Fruit fly (Drosophila melanogaster) whole organism, embryonic: ENCODE measurements around the gene CG8677.
A peak's percentile ranks its signal among the peaks of the same experiment; 100 is the strongest.

Source experiments
- Aef1 ChIP-seq: fragments of 200-800 bp; sonication (Bioruptor generic); IDR thresholded peaks from 3 replicates; pipeline ENCODE4 v1.3.6; 2022; ENCODE audit warnings: missing biosample characterization, missing genetic modification characterization
- CG10565 ChIP-seq: fragments of 200-800 bp; sonication (Bioruptor generic); optimal IDR thresholded peaks from 3 replicates; lab custom pipeline; 2016; ENCODE audit warnings: missing biosample characterization, mild to moderate bottlenecking, missing genetic modification characterization
- CG10654 ChIP-seq: fragments of 200-800 bp; sonication (Bioruptor generic); optimal IDR thresholded peaks from 2 replicates; lab custom pipeline; 2016; ENCODE audit warnings: missing biosample characterization, missing genetic modification characterization
- CG12299 ChIP-seq: fragments of 200-800 bp; sonication (Bioruptor generic); optimal IDR thresholded peaks from 2 replicates; lab custom pipeline; 2018; ENCODE audit warnings: missing biosample characterization, mild to moderate bottlenecking, missing genetic modification characterization
- CG13775 ChIP-seq: fragments of 200-800 bp; sonication (Bioruptor generic); optimal IDR thresholded peaks from 3 replicates; lab custom pipeline; 2017; ENCODE audit warnings: missing biosample characterization, mild to moderate bottlenecking, missing genetic modification characterization
- CG1602 ChIP-seq: fragments of 200-800 bp; sonication (Bioruptor generic); optimal IDR thresholded peaks from 3 replicates; lab custom pipeline; 2016; ENCODE audit warnings: missing biosample characterization, missing genetic modification characterization
- CG16863 ChIP-seq: fragments of 200-800 bp; sonication (Bioruptor generic); optimal IDR thresholded peaks from 3 replicates; lab custom pipeline; 2016; ENCODE audit warnings: missing biosample characterization, missing genetic modification characterization
- CG17359 ChIP-seq: fragments of 200-800 bp; sonication (Bioruptor generic); optimal IDR thresholded peaks from 3 replicates; lab custom pipeline; 2018; ENCODE audit warnings: missing biosample characterization, mild to moderate bottlenecking, missing genetic modification characterization, moderate library complexity
- CG1832 ChIP-seq: fragments of 200-800 bp; sonication (Bioruptor generic); optimal IDR thresholded peaks from 2 replicates; lab custom pipeline; 2017; ENCODE audit warnings: missing biosample characterization, mild to moderate bottlenecking, missing genetic modification characterization, inconsistent platforms
- CG18476 ChIP-seq: fragments of 200-800 bp; sonication (Bioruptor generic); optimal IDR thresholded peaks from 2 replicates; lab custom pipeline; 2016; ENCODE audit warnings: missing biosample characterization, mild to moderate bottlenecking, missing genetic modification characterization
- CG2199 ChIP-seq: fragments of 200-800 bp; sonication (Bioruptor generic); IDR thresholded peaks from 3 replicates; pipeline ENCODE4 v1.3.6; 2022; ENCODE audit warnings: missing biosample characterization, missing genetic modification characterization
- CG30020 ChIP-seq: fragments of 200-800 bp; optimal IDR thresholded peaks from 2 replicates; lab custom pipeline; 2019; ENCODE audit warnings: missing biosample characterization, mild to moderate bottlenecking, missing genetic modification characterization, moderate library complexity
- CG3163 ChIP-seq: fragments of 200-800 bp; sonication (Bioruptor generic); optimal IDR thresholded peaks from 3 replicates; lab custom pipeline; 2016; ENCODE audit warnings: missing biosample characterization, missing genetic modification characterization
- CG33213 ChIP-seq: fragments of 200-800 bp; sonication (Bioruptor generic); optimal IDR thresholded peaks from 3 replicates; lab custom pipeline; 2016; ENCODE audit warnings: missing biosample characterization, missing genetic modification characterization
- CG3726 ChIP-seq: fragments of 200-800 bp; sonication (Bioruptor generic); IDR thresholded peaks from 3 replicates; pipeline ENCODE4, ENCODE4 v1.3.6; 2022; ENCODE audit warnings: missing biosample characterization, missing genetic modification characterization
- CG4282 ChIP-seq: fragments of 200-800 bp; sonication (Bioruptor generic); optimal IDR thresholded peaks from 2 replicates; lab custom pipeline; 2016; ENCODE audit warnings: missing biosample characterization, missing genetic modification characterization
- CG4328 ChIP-seq: fragments of 200-800 bp; sonication (Bioruptor generic); optimal IDR thresholded peaks from 3 replicates; lab custom pipeline; 2017; ENCODE audit warnings: missing biosample characterization, missing genetic modification reagents, missing genetic modification characterization
- CG6272 ChIP-seq: fragments of 200-800 bp; sonication (Bioruptor generic); IDR thresholded peaks from 2 replicates; pipeline ENCODE4 v1.3.6; 2022; ENCODE audit warnings: missing biosample characterization, missing genetic modification characterization
- CG7372 ChIP-seq: fragments of 200-800 bp; sonication (Bioruptor generic); IDR thresholded peaks from 2 replicates; pipeline ENCODE4 v1.3.6; 2022; ENCODE audit warnings: missing biosample characterization, missing genetic modification characterization
- CG8944 ChIP-seq: fragments of 200-800 bp; sonication (Bioruptor generic); optimal IDR thresholded peaks from 3 replicates; lab custom pipeline; 2016; ENCODE audit warnings: missing biosample characterization, missing genetic modification characterization
- CoRest ChIP-seq: fragments of 200-800 bp; sonication (Bioruptor generic); optimal IDR thresholded peaks from 3 replicates; lab custom pipeline; 2018; ENCODE audit warnings: missing biosample characterization, mild to moderate bottlenecking, missing genetic modification characterization, moderate library complexity
- Dip3 ChIP-seq: fragments of 200-800 bp; sonication (Bioruptor generic); optimal IDR thresholded peaks from 3 replicates; lab custom pipeline; 2016; ENCODE audit warnings: missing biosample characterization, missing genetic modification characterization
- Doc2 ChIP-seq: fragments of 200-800 bp; sonication (Bioruptor generic); IDR thresholded peaks from 2 replicates; pipeline ENCODE4 v1.3.6; 2022; ENCODE audit warnings: missing biosample characterization, missing genetic modification characterization
- ERR ChIP-seq: fragments of 200-800 bp; sonication (Bioruptor generic); optimal IDR thresholded peaks from 2 replicates; lab custom pipeline; 2016; ENCODE audit warnings: missing biosample characterization, missing genetic modification characterization
- Hr51 ChIP-seq, 2 experiments: fragments of 200-800 bp; sonication (Bioruptor generic); optimal IDR thresholded peaks; 2 replicates in 1 of 2; 3 replicates in 1 of 2; lab custom pipeline; 2016 to 2018; ENCODE audit warnings: missing biosample characterization in 2 of 2, missing genetic modification characterization in 2 of 2, mild to moderate bottlenecking in 1 of 2, moderate library complexity in 1 of 2
- Lhr ChIP-seq: fragments of 200-800 bp; sonication (Bioruptor generic); optimal IDR thresholded peaks from 3 replicates; lab custom pipeline; 2017; ENCODE audit warnings: mild to moderate bottlenecking, missing biosample characterization, missing genetic modification reagents, missing genetic modification characterization
- NC2α ChIP-seq: fragments of 200-800 bp; sonication (Bioruptor generic); optimal IDR thresholded peaks from 2 replicates; lab custom pipeline; 2016; ENCODE audit warnings: missing biosample characterization, missing genetic modification characterization
- Opbp ChIP-seq: fragments of 200-800 bp; sonication (Bioruptor generic); IDR thresholded peaks from 3 replicates; pipeline ENCODE4 v1.3.6; 2022; ENCODE audit warnings: missing biosample characterization, missing genetic modification characterization; ENCODE audit not compliant: partially characterized antibody
- Scr ChIP-seq: fragments of 200-800 bp; sonication (Bioruptor generic); IDR thresholded peaks from 2 replicates; pipeline ENCODE4 v1.3.6; 2022; ENCODE audit warnings: missing biosample characterization, missing genetic modification characterization; ENCODE audit not compliant: partially characterized antibody
- TFAM ChIP-seq: fragments of 200-800 bp; sonication (Bioruptor generic); optimal IDR thresholded peaks from 2 replicates; lab custom pipeline; 2017; ENCODE audit warnings: missing biosample characterization, missing genetic modification characterization, inconsistent platforms
- YL-1 ChIP-seq: fragments of 200-800 bp; sonication (Bioruptor generic); optimal IDR thresholded peaks from 3 replicates; lab custom pipeline; 2017; ENCODE audit warnings: missing biosample characterization, mild to moderate bottlenecking, missing genetic modification characterization
- ash1 ChIP-seq: fragments of 200-800 bp; sonication (Bioruptor generic); optimal IDR thresholded peaks from 2 replicates; lab custom pipeline; 2018; ENCODE audit warnings: missing biosample characterization, mild to moderate bottlenecking, missing genetic modification characterization
- bsh ChIP-seq, 2 experiments: fragments of 200-800 bp; sonication (Bioruptor generic); optimal IDR thresholded peaks; 2 replicates each; lab custom pipeline; 2017 to 2018; ENCODE audit warnings: mild to moderate bottlenecking in 2 of 2, missing biosample characterization in 2 of 2, missing genetic modification characterization in 2 of 2, moderate library complexity in 1 of 2
- ci ChIP-seq: fragments of 200-800 bp; sonication (Bioruptor generic); IDR thresholded peaks from 3 replicates; pipeline ENCODE4 v1.3.6; 2022; ENCODE audit warnings: missing biosample characterization, missing genetic modification characterization
- dm ChIP-seq: fragments of 200-800 bp; sonication (Bioruptor generic); optimal IDR thresholded peaks from 3 replicates; lab custom pipeline; 2016; ENCODE audit warnings: missing biosample characterization, missing genetic modification characterization
- pb ChIP-seq: fragments of 200-800 bp; sonication (Bioruptor generic); optimal IDR thresholded peaks from 3 replicates; lab custom pipeline; 2016; ENCODE audit warnings: missing biosample characterization, missing genetic modification characterization
- sd ChIP-seq: fragments of 200-800 bp; sonication (Bioruptor generic); optimal IDR thresholded peaks from 3 replicates; lab custom pipeline; 2018; ENCODE audit warnings: missing biosample characterization, mild to moderate bottlenecking, missing genetic modification characterization, moderate library complexity
- sima ChIP-seq: fragments of 200-800 bp; sonication (Bioruptor generic); optimal IDR thresholded peaks from 2 replicates; lab custom pipeline; 2016; ENCODE audit warnings: missing biosample characterization, missing genetic modification characterization
- slp2 ChIP-seq: fragments of 200-800 bp; sonication (Bioruptor generic); optimal IDR thresholded peaks from 2 replicates; lab custom pipeline; 2016; ENCODE audit warnings: missing biosample characterization, missing genetic modification characterization
- sr ChIP-seq: fragments of 200-800 bp; sonication (Bioruptor generic); IDR thresholded peaks from 3 replicates; pipeline ENCODE4 v1.3.6; 2022; ENCODE audit warnings: missing biosample characterization, missing genetic modification characterization
- stc ChIP-seq: fragments of 200-800 bp; sonication (Bioruptor generic); IDR thresholded peaks from 2 replicates; pipeline ENCODE4 v1.3.6; 2022; ENCODE audit warnings: missing biosample characterization, missing genetic modification characterization
- tin ChIP-seq: fragments of 200-800 bp; sonication (Bioruptor generic); optimal IDR thresholded peaks from 3 replicates; lab custom pipeline; 2016; ENCODE audit warnings: missing biosample characterization, missing genetic modification characterization
- tll ChIP-seq, 2 experiments: fragments of 200-800 bp in 1 of 2; fragments of >200 bp in 1 of 2; sonication (Bioruptor generic) in 1 of 2; optimal IDR thresholded peaks; 2 replicates each; lab custom pipeline; 2017 to 2019; ENCODE audit warnings: missing biosample characterization in 2 of 2, missing genetic modification characterization in 2 of 2, mild to moderate bottlenecking in 1 of 2, moderate library complexity in 1 of 2
- wek ChIP-seq: fragments of 200-800 bp; sonication (Bioruptor generic); optimal IDR thresholded peaks from 3 replicates; lab custom pipeline; 2018; ENCODE audit warnings: missing biosample characterization, mild to moderate bottlenecking, missing genetic modification characterization, moderate library complexity
- zen ChIP-seq: fragments of 200-800 bp; sonication (Bioruptor generic); optimal IDR thresholded peaks from 3 replicates; lab custom pipeline; 2018; ENCODE audit warnings: missing biosample characterization, mild to moderate bottlenecking, missing genetic modification characterization, moderate library complexity
- zen2 ChIP-seq: fragments of 200-800 bp; sonication (Bioruptor generic); IDR thresholded peaks from 3 replicates; pipeline ENCODE4 v1.3.6; 2022; ENCODE audit warnings: missing biosample characterization, missing genetic modification characterization; ENCODE audit not compliant: partially characterized antibody

The CG8677 gene

dm6 chr2L:21221114-21221578 is at the start of gene CG8677 (continued):
- no peak for TF ChIP-seq stc (GFP tag; lab: Robert Waterston, UW)
- TF ChIP-seq CG7372 (GFP tag; lab: Robert Waterston, UW) = no peak
- no peak for TF ChIP-seq Dip3 (GFP tag; lab: Kevin White, UChicago)
- no peak for TF ChIP-seq ERR
- TF ChIP-seq CoRest (tag; lab: Kevin White, UChicago) = no peak
- TF ChIP-seq CG30020 = peak; percentile 11
- TF ChIP-seq zen2 = no peak
- no peak for TF ChIP-seq CG18476 (GFP tag; lab: Kevin White, UChicago)
- TF ChIP-seq ci = no peak
- no peak for TF ChIP-seq CG3726 (GFP tag; lab: Robert Waterston, UW)
- no peak for TF ChIP-seq CG16863 (GFP tag; lab: Kevin White, UChicago)
- no peak for TF ChIP-seq NC2α (GFP tag; lab: Kevin White, UChicago)
- TF ChIP-seq wek = no peak
- no peak for TF ChIP-seq CG8944 (GFP tag; lab: Kevin White, UChicago)
- TF ChIP-seq Opbp (GFP tag; lab: Robert Waterston, UW) = 0 out of 3 replicates have a peak, but pooled peaks have one; percentile 40
- TF ChIP-seq pb = no peak
- TF ChIP-seq dm (GFP tag; lab: Kevin White, UChicago) = no peak
- peak; percentile 81 for TF ChIP-seq CG33213 (GFP tag; lab: Kevin White, UChicago)
- TF ChIP-seq Aef1 = no peak
- no peak for TF ChIP-seq CG13775 (GFP tag; lab: Kevin White, UChicago)
- no peak for TF ChIP-seq tll (GFP tag; optimal IDR thresholded peaks at IDR 0.05; lab: Kevin White, UChicago)
- TF ChIP-seq CG6272 (GFP tag; lab: Robert Waterston, UW) = no peak
- peak; percentile 13 for TF ChIP-seq CG12299 (tag; lab: Kevin White, UChicago)
- no peak for TF ChIP-seq Hr51 (GFP tag; optimal IDR thresholded peaks at IDR 0.05; lab: Kevin White, UChicago)
- TF ChIP-seq CG17359 = no peak
- no peak for TF ChIP-seq TFAM (GFP tag; lab: Kevin White, UChicago)
- no peak for TF ChIP-seq sima (GFP tag; lab: Kevin White, UChicago)
- no peak for TF ChIP-seq ash1
- TF ChIP-seq Lhr = peak; percentile 84
- no peak for TF ChIP-seq sd (tag; lab: Kevin White, UChicago)
- no peak for TF ChIP-seq zen (tag; lab: Kevin White, UChicago)
- TF ChIP-seq CG1832 = no peak
- no peak for TF ChIP-seq tin
- no peak for TF ChIP-seq CG4282 (GFP tag; lab: Kevin White, UChicago)
- peak; percentile 69 for TF ChIP-seq YL-1
- no peak for TF ChIP-seq Doc2 (GFP tag; lab: Robert Waterston, UW)
- TF ChIP-seq CG3163 = no peak
- TF ChIP-seq CG4328 (GFP tag; lab: Kevin White, UChicago) = no peak
- TF ChIP-seq slp2 (GFP tag; lab: Kevin White, UChicago) = no peak
- TF ChIP-seq CG2199 (GFP tag; lab: Robert Waterston, UW) = peak; percentile 67; the same call in 1 of the 3 replicates
- no peak for TF ChIP-seq sr
- TF ChIP-seq CG10565 (GFP tag; lab: Kevin White, UChicago) = no peak
- TF ChIP-seq CG1602 = no peak
- TF ChIP-seq CG10654 (GFP tag; lab: Kevin White, UChicago) = no peak
- TF ChIP-seq bsh (GFP tag; optimal IDR thresholded peaks at IDR 0.05; lab: Kevin White, UChicago) = no peak
- no peak; the same call in 1 of the 2 replicates for TF ChIP-seq Scr (GFP tag; lab: Robert Waterston, UW)
